Worm (Caenorhabditis elegans) whole organism, L3 larva: ENCODE data around the gene gtap-2.

Experiments
- R02D3.7 ChIP-seq: fragments of 150-350 bp; optimal IDR thresholded peaks from 2 replicates; lab custom pipeline; 2014; ENCODE audit warnings: missing biosample characterization, missing genetic modification characterization
- ZK546.5 ChIP-seq: sonication (generic microtip); optimal IDR thresholded peaks from 2 replicates; lab custom pipeline; 2017; ENCODE audit warnings: missing biosample characterization, missing genetic modification characterization
- aly-2 ChIP-seq: fragments of 150-350 bp; optimal IDR thresholded peaks from 2 replicates; lab custom pipeline; 2014; ENCODE audit warnings: missing biosample characterization, missing genetic modification characterization
- ama-1 ChIP-seq: fragments of 150-350 bp; optimal IDR thresholded peaks from 2 replicates; lab custom pipeline; 2018
- ceh-16 ChIP-seq: sonication (generic microtip); optimal IDR thresholded peaks from 2 replicates; lab custom pipeline; 2017; ENCODE audit warnings: missing biosample characterization, missing genetic modification characterization
- ceh-28 ChIP-seq: fragments of 150-350 bp; optimal IDR thresholded peaks from 2 replicates; lab custom pipeline; 2014; ENCODE audit warnings: missing biosample characterization, missing genetic modification reagents, missing genetic modification characterization
- ceh-82 ChIP-seq: fragments of 150-350 bp; optimal IDR thresholded peaks from 2 replicates; lab custom pipeline; 2014; ENCODE audit warnings: missing biosample characterization, missing genetic modification characterization
- ceh-9 ChIP-seq: sonication (generic microtip); optimal IDR thresholded peaks from 2 replicates; lab custom pipeline; 2018; ENCODE audit warnings: missing biosample characterization, missing genetic modification characterization
- daf-12 ChIP-seq: fragments of 150-350 bp; optimal IDR thresholded peaks from 2 replicates; lab custom pipeline; 2014; ENCODE audit warnings: missing biosample characterization, missing genetic modification reagents, missing genetic modification characterization
- egl-27 ChIP-seq: sonication (generic microtip); optimal IDR thresholded peaks from 4 replicates; lab custom pipeline; 2017; ENCODE audit warnings: missing biosample characterization, missing genetic modification reagents, missing genetic modification characterization
- egl-5 ChIP-seq: fragments of 150-350 bp; optimal IDR thresholded peaks from 2 replicates; lab custom pipeline; 2017; ENCODE audit warnings: missing biosample characterization, missing genetic modification reagents, missing genetic modification characterization, inconsistent platforms
- elt-1 ChIP-seq: fragments of 150-350 bp; optimal IDR thresholded peaks from 2 replicates; lab custom pipeline; 2014; ENCODE audit warnings: missing biosample characterization, missing genetic modification characterization
- elt-2 ChIP-seq: sonication (generic microtip); optimal IDR thresholded peaks from 2 replicates; lab custom pipeline; 2016; ENCODE audit warnings: missing genetic modification reagents, mild to moderate bottlenecking, missing genetic modification characterization, missing compliant biosample characterization
- elt-3 ChIP-seq, 3 experiments: fragments of 150-350 bp in 1 of 3; sonication (generic microtip) in 2 of 3; optimal IDR thresholded peaks; 2 replicates in 2 of 3; 4 replicates in 1 of 3; lab custom pipeline; 2014 to 2017; ENCODE audit warnings: missing biosample characterization in 3 of 3, missing genetic modification characterization in 3 of 3
- eor-1 ChIP-seq, 2 experiments: fragments of 150-350 bp; optimal IDR thresholded peaks; 2 replicates each; lab custom pipeline; 2014 to 2018; ENCODE audit warnings: missing biosample characterization in 2 of 2, missing genetic modification characterization in 2 of 2
- fkh-10 ChIP-seq: sonication (generic microtip); optimal IDR thresholded peaks from 2 replicates; lab custom pipeline; 2017; ENCODE audit warnings: missing biosample characterization, missing genetic modification reagents, missing genetic modification characterization
- fkh-2 ChIP-seq: fragments of 150-350 bp; optimal IDR thresholded peaks from 2 replicates; lab custom pipeline; 2014; ENCODE audit warnings: missing biosample characterization, missing genetic modification reagents, missing genetic modification characterization
- fos-1 ChIP-seq: fragments of 150-350 bp; optimal IDR thresholded peaks from 2 replicates; lab custom pipeline; 2014; ENCODE audit warnings: missing biosample characterization, missing genetic modification characterization
- hmg-11 ChIP-seq: sonication (generic microtip); optimal IDR thresholded peaks from 2 replicates; lab custom pipeline; 2016; ENCODE audit warnings: missing genetic modification characterization, missing compliant biosample characterization
- jun-1 ChIP-seq: fragments of 150-350 bp; optimal IDR thresholded peaks from 2 replicates; lab custom pipeline; 2014; ENCODE audit warnings: missing biosample characterization, missing genetic modification reagents, missing genetic modification characterization
- lin-15B ChIP-seq: fragments of 150-350 bp; optimal IDR thresholded peaks from 2 replicates; lab custom pipeline; 2014; ENCODE audit warnings: missing biosample characterization, missing genetic modification characterization
- lin-39 ChIP-seq: fragments of 150-350 bp; optimal IDR thresholded peaks from 2 replicates; lab custom pipeline; 2018; ENCODE audit warnings: missing biosample characterization, missing genetic modification reagents, missing genetic modification characterization
- lsy-12 ChIP-seq: sonication (generic microtip); optimal IDR thresholded peaks from 2 replicates; lab custom pipeline; 2016; ENCODE audit warnings: mild to moderate bottlenecking, missing genetic modification characterization, missing compliant biosample characterization
- mdl-1 ChIP-seq: fragments of 150-350 bp; optimal IDR thresholded peaks from 2 replicates; lab custom pipeline; 2014; ENCODE audit warnings: missing biosample characterization, missing genetic modification characterization
- mml-1 ChIP-seq: fragments of 150-350 bp; sonication (generic microtip); optimal IDR thresholded peaks from 3 replicates; lab custom pipeline; 2014; ENCODE audit warnings: missing biosample characterization, missing genetic modification characterization
- nfya-1 ChIP-seq: sonication (generic microtip); optimal IDR thresholded peaks from 2 replicates; lab custom pipeline; 2017; ENCODE audit warnings: missing genetic modification characterization, mild to moderate bottlenecking, missing compliant biosample characterization, antibody characterized with exemption, moderate library complexity; ENCODE audit not compliant: insufficient read depth
- nhr-11 ChIP-seq: fragments of 150-350 bp; optimal IDR thresholded peaks from 2 replicates; lab custom pipeline; 2014; ENCODE audit warnings: missing biosample characterization, missing genetic modification characterization
- nhr-12 ChIP-seq: fragments of 150-350 bp; optimal IDR thresholded peaks from 2 replicates; lab custom pipeline; 2014; ENCODE audit warnings: missing biosample characterization, missing genetic modification characterization
- nhr-23 ChIP-seq: fragments of 150-350 bp; optimal IDR thresholded peaks from 2 replicates; lab custom pipeline; 2014; ENCODE audit warnings: missing biosample characterization, missing genetic modification reagents, missing genetic modification characterization
- nhr-237 ChIP-seq: fragments of 150-350 bp; optimal IDR thresholded peaks from 2 replicates; lab custom pipeline; 2014; ENCODE audit warnings: missing biosample characterization, missing genetic modification characterization
- nhr-25 ChIP-seq: sonication (generic microtip); optimal IDR thresholded peaks from 2 replicates; lab custom pipeline; 2017; ENCODE audit warnings: missing biosample characterization, missing genetic modification characterization
- nhr-28 ChIP-seq: fragments of 150-350 bp; optimal IDR thresholded peaks from 2 replicates; lab custom pipeline; 2014; ENCODE audit warnings: missing biosample characterization, missing genetic modification characterization
- nhr-43 ChIP-seq: sonication (generic microtip); optimal IDR thresholded peaks from 2 replicates; lab custom pipeline; 2016; ENCODE audit warnings: mild to moderate bottlenecking, missing genetic modification characterization, missing compliant biosample characterization; ENCODE audit not compliant: poor library complexity, severe bottlenecking
- nhr-67 ChIP-seq: fragments of 150-350 bp; optimal IDR thresholded peaks from 2 replicates; lab custom pipeline; 2014; ENCODE audit warnings: missing biosample characterization, missing genetic modification characterization
- nhr-76 ChIP-seq: fragments of 150-350 bp; sonication (generic microtip); optimal IDR thresholded peaks from 5 replicates; lab custom pipeline; 2014; ENCODE audit warnings: missing biosample characterization, missing genetic modification characterization
- nhr-77 ChIP-seq: fragments of 150-350 bp; optimal IDR thresholded peaks from 2 replicates; lab custom pipeline; 2014; ENCODE audit warnings: missing biosample characterization, missing genetic modification characterization
- pha-4 ChIP-seq: fragments of 150-350 bp; optimal IDR thresholded peaks from 2 replicates; lab custom pipeline; 2014; ENCODE audit warnings: missing biosample characterization, missing genetic modification reagents, missing genetic modification characterization
- pqm-1 ChIP-seq: fragments of 150-350 bp; optimal IDR thresholded peaks from 2 replicates; lab custom pipeline; 2017; ENCODE audit warnings: missing biosample characterization, missing genetic modification characterization, inconsistent platforms
- sea-2 ChIP-seq: fragments of 150-350 bp; sonication (generic microtip); optimal IDR thresholded peaks from 4 replicates; lab custom pipeline; 2014; ENCODE audit warnings: missing biosample characterization, missing genetic modification reagents, missing genetic modification characterization
- skn-1 ChIP-seq: fragments of 150-350 bp; optimal IDR thresholded peaks from 2 replicates; lab custom pipeline; 2014; ENCODE audit warnings: missing biosample characterization, missing genetic modification characterization
- snpc-4 ChIP-seq: fragments of 150-350 bp; optimal IDR thresholded peaks from 2 replicates; lab custom pipeline; 2014; ENCODE audit warnings: missing biosample characterization, missing genetic modification characterization
- tbx-2 ChIP-seq: sonication (generic microtip); optimal IDR thresholded peaks from 2 replicates; lab custom pipeline; 2016; ENCODE audit warnings: mild to moderate bottlenecking, missing genetic modification characterization, missing compliant biosample characterization
- unc-39 ChIP-seq: sonication (generic microtip); optimal IDR thresholded peaks from 4 replicates; lab custom pipeline; 2017; ENCODE audit warnings: missing biosample characterization, missing genetic modification characterization
- unc-62 ChIP-seq: fragments of 150-350 bp; sonication (generic microtip); optimal IDR thresholded peaks from 4 replicates; lab custom pipeline; 2014; ENCODE audit warnings: missing biosample characterization, missing genetic modification reagents, missing genetic modification characterization
- zag-1 ChIP-seq: fragments of 150-350 bp; optimal IDR thresholded peaks from 2 replicates; lab custom pipeline; 2014; ENCODE audit warnings: missing biosample characterization, missing genetic modification characterization
- ztf-11 ChIP-seq: fragments of 150-350 bp; optimal IDR thresholded peaks from 2 replicates; lab custom pipeline; 2014; ENCODE audit warnings: missing biosample characterization, missing genetic modification characterization
- ztf-4 ChIP-seq: fragments of 150-350 bp; optimal IDR thresholded peaks from 2 replicates; lab custom pipeline; 2014; ENCODE audit warnings: missing biosample characterization, missing genetic modification characterization

Gene gtap-2

ce11 chrIII:9762093-9762748, 46.1 kb upstream of the gtap-2 start, which contains the start of gene gcc-2:
TSS of gene gcc-2 (minus strand) at chrIII:9762143.
- TF ChIP-seq unc-62 (GFP tag; lab: Kevin White, UChicago) (no peak), unc-39 (no peak), nhr-11 (tag; lab: Kevin White, UChicago) (no peak), nhr-28 (tag; lab: Kevin White, UChicago) (no peak), fkh-10 (GFP tag; lab: Kevin White, UChicago) (no peak), fkh-2 (tag; lab: Kevin White, UChicago) (no peak), ceh-16 (tag; lab: Kevin White, UChicago) (no peak), nhr-67 (tag; lab: Kevin White, UChicago) (no peak), lin-39 (tag; lab: Kevin White, UChicago) (no peak)

ce11 chrIII:9764718-9765117, 43.6 kb upstream of the gtap-2 start:
- TF ChIP-seq nhr-28 (tag; lab: Kevin White, UChicago) (no peak), daf-12 (tag; lab: Kevin White, UChicago) (no peak), lin-39 (tag; lab: Kevin White, UChicago) (peak; percentile 1), ama-1 (lab: Kevin White, UChicago) (peak; percentile 29), hmg-11 (tag; lab: Kevin White, UChicago) (peak; percentile 10)

ce11 chrIII:9765465-9765900, 42.9 kb upstream of the gtap-2 start:
- TF ChIP-seq jun-1 (tag; lab: Kevin White, UChicago), result peak; percentile 98
- peak; percentile 37 for TF ChIP-seq nhr-76
- peak; percentile 85 for TF ChIP-seq elt-1
- peak; percentile 97 for TF ChIP-seq tbx-2 (tag; lab: Kevin White, UChicago)
- TF ChIP-seq nhr-67 (tag; lab: Kevin White, UChicago), result no peak
- TF ChIP-seq ceh-82 (tag; lab: Kevin White, UChicago), result peak; percentile 93
- peak; percentile 21 for TF ChIP-seq sea-2 (GFP tag; lab: Kevin White, UChicago)
- peak; percentile 87 for TF ChIP-seq snpc-4 (tag; lab: Kevin White, UChicago)
- peak; percentile 93 for TF ChIP-seq pqm-1
- peak; percentile 92 for TF ChIP-seq mdl-1
- TF ChIP-seq fos-1 (tag; lab: Kevin White, UChicago), result peak; percentile 92
- TF ChIP-seq nfya-1 (tag; lab: Kevin White, UChicago), result peak; percentile 99
- TF ChIP-seq eor-1 (tag; optimal IDR thresholded peaks at IDR 0.05; lab: Kevin White, UChicago), result no peak
- peak; percentile 93 for TF ChIP-seq skn-1
- TF ChIP-seq ceh-16 (tag; lab: Kevin White, UChicago), result no peak
- peak; percentile 100 for TF ChIP-seq lin-39 (tag; lab: Kevin White, UChicago)
- TF ChIP-seq egl-27 (tag; lab: Kevin White, UChicago), result peak; percentile 78
- TF ChIP-seq nhr-23 (tag; lab: Kevin White, UChicago), result peak; percentile 99
- peak; percentile 66 for TF ChIP-seq fkh-10 (GFP tag; lab: Kevin White, UChicago)
- TF ChIP-seq pha-4, result peak; percentile 98
- peak; percentile 94 for TF ChIP-seq elt-2 (tag; lab: Kevin White, UChicago)
- TF ChIP-seq ZK546.5 (tag; lab: Kevin White, UChicago), result peak; percentile 57
- TF ChIP-seq ama-1 (lab: Kevin White, UChicago), result peak; percentile 99
- TF ChIP-seq ceh-28 (tag; lab: Kevin White, UChicago), result peak; percentile 90
- TF ChIP-seq daf-12 (tag; lab: Kevin White, UChicago), result peak; percentile 70
- TF ChIP-seq hmg-11 (tag; lab: Kevin White, UChicago), result peak; percentile 96
- TF ChIP-seq mml-1 (tag; lab: Kevin White, UChicago), result no peak
- peak; percentile 60 for TF ChIP-seq zag-1 (tag; lab: Kevin White, UChicago)
- TF ChIP-seq lsy-12 (tag; lab: Kevin White, UChicago), result peak; percentile 99
- TF ChIP-seq nhr-237 (tag; lab: Kevin White, UChicago), result peak; percentile 4
- TF ChIP-seq aly-2 (tag; lab: Kevin White, UChicago), result peak; percentile 90
- peak; percentile 90 for TF ChIP-seq R02D3.7 (tag; lab: Kevin White, UChicago)
- peak; percentile 86 for TF ChIP-seq unc-62 (GFP tag; lab: Kevin White, UChicago)
- peak; percentile 91 for TF ChIP-seq nhr-11 (tag; lab: Kevin White, UChicago)
- TF ChIP-seq ztf-4 (tag; lab: Kevin White, UChicago), result peak; percentile 95
- peak; percentile 99 for TF ChIP-seq nhr-25 (tag; lab: Kevin White, UChicago)
- TF ChIP-seq nhr-43 (tag; lab: Kevin White, UChicago), result peak; percentile 98
- TF ChIP-seq egl-5 (tag; lab: Kevin White, UChicago), result peak; percentile 98
- no peak for TF ChIP-seq fkh-2 (tag; lab: Kevin White, UChicago)
- no peak for TF ChIP-seq nhr-12
- TF ChIP-seq nhr-77 (tag; lab: Kevin White, UChicago), result peak; percentile 77
- no peak for TF ChIP-seq ztf-11 (tag; lab: Kevin White, UChicago)
- no peak for TF ChIP-seq ceh-9 (tag; lab: Kevin White, UChicago)
- TF ChIP-seq elt-3 (tag; optimal IDR thresholded peaks at IDR 0.05; lab: Kevin White, UChicago), result peak in 2 of 3 experiments; percentile 29 to 88
- peak; percentile 95 for TF ChIP-seq lin-15B (tag; lab: Kevin White, UChicago)
- TF ChIP-seq unc-39, result peak; percentile 34
